Worm (Caenorhabditis elegans) whole organism, L4/young adult: Measurements from ENCODE around the gene T07A9.15.

Source experiments
- W03F9.2 ChIP-seq: fragments of 150-350 bp; optimal IDR thresholded peaks from 2 replicates; lab custom pipeline; 2014; ENCODE audit warnings: missing biosample characterization, missing genetic modification characterization
- dao-5 ChIP-seq: sonication (generic microtip); optimal IDR thresholded peaks from 2 replicates; lab custom pipeline; 2016; ENCODE audit warnings: missing genotype, missing genetic modification characterization, moderate library complexity, missing compliant biosample characterization
- him-1 ChIP-seq: sonication (generic microtip); optimal IDR thresholded peaks from 2 replicates; lab custom pipeline; 2016; ENCODE audit warnings: missing genotype, missing genetic modification reagents, missing genetic modification characterization, missing compliant biosample characterization

T07A9.15 gene

ce11 chrIV:393409-393930, at the start of gene T07A9.15, which contains the start of gene nog-1:
Gene T07A9.15 (minus strand): TSS chrIV:393546.
Gene nog-1 (plus strand): TSS chrIV:393880.
- no peak for TF ChIP-seq dao-5 (tag; lab: Kevin White, UChicago)
- peak; percentile 68 for TF ChIP-seq W03F9.2

- TF ChIP-seq dao-5 (tag; lab: Kevin White, UChicago) (no peak), him-1 (tag; lab: Kevin White, UChicago) (no peak), W03F9.2 (no peak)
These were observed 47.2 kb upstream of the T07A9.15 start, which contains the start of gene hum-8 for ce11 chrIV:440509-440908. Gene hum-8 (minus strand): TSS chrIV:440554.

- no peak for TF ChIP-seq dao-5 (tag; lab: Kevin White, UChicago)
- TF ChIP-seq W03F9.2: no peak
- no peak for TF ChIP-seq him-1 (tag; lab: Kevin White, UChicago)
These were observed 45.0 kb upstream of the T07A9.15 start for ce11 chrIV:438384-438783.

- TF ChIP-seq him-1 (tag; lab: Kevin White, UChicago) (no peak), dao-5 (tag; lab: Kevin White, UChicago) (no peak), W03F9.2 (no peak)
These were observed 35.5 kb upstream of the T07A9.15 start, which contains the start of gene Y66H1A.5 for ce11 chrIV:428869-429268. Gene Y66H1A.5 (minus strand): TSS chrIV:429133.

- TF ChIP-seq him-1 (tag; lab: Kevin White, UChicago): no peak
- TF ChIP-seq W03F9.2: no peak
- TF ChIP-seq dao-5 (tag; lab: Kevin White, UChicago): no peak
These were observed 34.0 kb upstream of the T07A9.15 start for ce11 chrIV:427100-427908.

ce11 chrIV:426597-426996, 33.3 kb upstream of the T07A9.15 start:
- no peak for TF ChIP-seq W03F9.2

ce11 chrIV:425995-426394, 32.6 kb upstream of the T07A9.15 start, which contains the start of gene garr-1:
Gene garr-1 (plus strand): TSS chrIV:426168.
- TF ChIP-seq him-1 (tag; lab: Kevin White, UChicago) (no peak), dao-5 (tag; lab: Kevin White, UChicago) (no peak), W03F9.2 (no peak)

ce11 chrIV:425546-425945, 32.2 kb upstream of the T07A9.15 start:
- TF ChIP-seq W03F9.2 (peak; percentile 67), him-1 (tag; lab: Kevin White, UChicago) (no peak), dao-5 (tag; lab: Kevin White, UChicago) (no peak)

- TF ChIP-seq W03F9.2: no peak
- no peak for TF ChIP-seq dao-5 (tag; lab: Kevin White, UChicago)
- TF ChIP-seq him-1 (tag; lab: Kevin White, UChicago): no peak
These were observed 31.7 kb upstream of the T07A9.15 start, which contains the start of gene daf-18 for ce11 chrIV:425052-425451. Gene daf-18 (minus strand): TSS chrIV:425177.

ce11 chrIV:422112-422511, 28.8 kb upstream of the T07A9.15 start:
- TF ChIP-seq him-1 (tag; lab: Kevin White, UChicago) (no peak), W03F9.2 (no peak), dao-5 (tag; lab: Kevin White, UChicago) (no peak)

ce11 chrIV:420686-421085, 27.3 kb upstream of the T07A9.15 start:
- TF ChIP-seq dao-5 (tag; lab: Kevin White, UChicago): no peak
- TF ChIP-seq W03F9.2: no peak
- TF ChIP-seq him-1 (tag; lab: Kevin White, UChicago): no peak

ce11 chrIV:419674-420073, 26.3 kb upstream of the T07A9.15 start, which contains the start of gene eri-1:
Gene eri-1 (minus strand): TSS chrIV:419958.
- TF ChIP-seq dao-5 (tag; lab: Kevin White, UChicago) (no peak), W03F9.2 (no peak), him-1 (tag; lab: Kevin White, UChicago) (no peak)

- TF ChIP-seq W03F9.2 (peak; percentile 45), him-1 (tag; lab: Kevin White, UChicago) (no peak)
These were observed 17.1 kb upstream of the T07A9.15 start, which contains the start of gene T07A9.12 for ce11 chrIV:410420-410891. Gene T07A9.12 (plus strand): TSS chrIV:410867.

ce11 chrIV:409935-410334, 16.6 kb upstream of the T07A9.15 start, which contains the start of gene kgb-1:
Gene kgb-1 (minus strand): TSS chrIV:410035.
- TF ChIP-seq W03F9.2 (no peak), dao-5 (tag; lab: Kevin White, UChicago) (no peak), him-1 (tag; lab: Kevin White, UChicago) (no peak)
